Fruit fly (Drosophila melanogaster): Measurements from ENCODE around the gene CG43248.

Gene CG43248

dm6 chr3L:15509398-15509797, 21.9 kb downstream of the CG43248 start, which contains the start of the genes gdl and gdl-ORF39:
Gene gdl, plus strand, starts transcription at chr3L:15509445.
Gene gdl-ORF39, plus strand, starts transcription at chr3L:15509445.
- TF ChIP-seq CG9948 (tag; optimal IDR thresholded peaks at IDR 0.05) (no peak), CG15710 (tag; optimal IDR thresholded peaks at IDR 0.05) (no peak), Ets98B (GFP tag; IDR thresholded peaks at IDR 0.05) (no peak), Snoo (tag; optimal IDR thresholded peaks at IDR 0.05) (no peak), CG8301 (tag; optimal IDR thresholded peaks at IDR 0.05) (no peak), CG12605 (GFP tag; IDR thresholded peaks at IDR 0.05) (no peak), CG4496 (GFP tag; IDR thresholded peaks at IDR 0.05) (no peak), D1 (tag; optimal IDR thresholded peaks at IDR 0.05) (no peak)

dm6 chr3L:15508750-15509149, 22.5 kb downstream of the CG43248 start, which contains the start of gene Z600:
Gene Z600, plus strand, starts transcription at chr3L:15509061.
- TF ChIP-seq CG34367 (tag; optimal IDR thresholded peaks at IDR 0.05) (no peak), rn (GFP tag; IDR thresholded peaks at IDR 0.05) (no peak), CG15710 (tag; optimal IDR thresholded peaks at IDR 0.05) (no peak), gl (tag; optimal IDR thresholded peaks at IDR 0.05) (no peak), CG17806 (tag; optimal IDR thresholded peaks at IDR 0.05) (no peak), Snoo (tag; optimal IDR thresholded peaks at IDR 0.05) (no peak), fd96Ca (GFP tag; IDR thresholded peaks at IDR 0.05) (no peak), CG13204 (GFP tag; optimal IDR thresholded peaks at IDR 0.05) (no peak), CG14655 (GFP tag; optimal IDR thresholded peaks at IDR 0.05) (no peak), EcR (GFP tag; optimal IDR thresholded peaks at IDR 0.05) (no peak), CG8301 (tag; optimal IDR thresholded peaks at IDR 0.05) (no peak), CG12605 (GFP tag; IDR thresholded peaks at IDR 0.05) (no peak), D1 (tag; optimal IDR thresholded peaks at IDR 0.05) (no peak), Pif1A (GFP tag; optimal IDR thresholded peaks at IDR 0.05) (no peak), CG9948 (tag; optimal IDR thresholded peaks at IDR 0.05) (no peak)

dm6 chr3L:15508233-15508632, 23.0 kb downstream of the CG43248 start, which contains the start of gene CG7841:
Gene CG7841, minus strand, starts transcription at chr3L:15508252.
- peak; percentile 98 for TF ChIP-seq CG17806 (tag; optimal IDR thresholded peaks at IDR 0.05)
- TF ChIP-seq CG4496 (GFP tag; IDR thresholded peaks at IDR 0.05): peak; percentile 98
- TF ChIP-seq Ets98B (GFP tag; IDR thresholded peaks at IDR 0.05): peak; percentile 98
- peak; percentile 98 for TF ChIP-seq CG34367 (tag; optimal IDR thresholded peaks at IDR 0.05)
- peak; percentile 99 for TF ChIP-seq Pif1A (GFP tag; optimal IDR thresholded peaks at IDR 0.05)
- TF ChIP-seq Pif1B (GFP tag; optimal IDR thresholded peaks at IDR 0.05): peak; percentile 99
- TF ChIP-seq CG9948 (tag; optimal IDR thresholded peaks at IDR 0.05): peak; percentile 96
- peak; percentile 98 for TF ChIP-seq CG15710 (tag; optimal IDR thresholded peaks at IDR 0.05)
- no peak; the same call in 2 of the 3 replicates for TF ChIP-seq fd96Ca (GFP tag; IDR thresholded peaks at IDR 0.05)
- TF ChIP-seq gl (tag; optimal IDR thresholded peaks at IDR 0.05): peak; percentile 98
- TF ChIP-seq CG8159 (tag; optimal IDR thresholded peaks at IDR 0.05): peak; percentile 98
- TF ChIP-seq D1 (tag; optimal IDR thresholded peaks at IDR 0.05): peak; percentile 97
- TF ChIP-seq CG32121 (GFP tag; IDR thresholded peaks at IDR 0.05): peak; percentile 97
- TF ChIP-seq CG12605 (GFP tag; IDR thresholded peaks at IDR 0.05): peak; percentile 97
- peak; percentile 99 for TF ChIP-seq Snoo (tag; optimal IDR thresholded peaks at IDR 0.05)
- TF ChIP-seq CG13204 (GFP tag; optimal IDR thresholded peaks at IDR 0.05): peak; percentile 95
- peak; percentile 98 for TF ChIP-seq CG8301 (tag; optimal IDR thresholded peaks at IDR 0.05)
- no peak for TF ChIP-seq CG10348 (GFP tag; IDR thresholded peaks at IDR 0.05)
- TF ChIP-seq CG14655 (GFP tag; optimal IDR thresholded peaks at IDR 0.05): peak; percentile 97
- no peak; the same call in 1 of the 2 replicates for TF ChIP-seq rn (GFP tag; IDR thresholded peaks at IDR 0.05)
- peak; percentile 92 for TF ChIP-seq EcR (GFP tag; optimal IDR thresholded peaks at IDR 0.05)

dm6 chr3L:15507148-15507896, 24.0 kb downstream of the CG43248 start:
- TF ChIP-seq EcR (GFP tag; optimal IDR thresholded peaks at IDR 0.05): peak; percentile 66
- no peak for TF ChIP-seq Pif1B (GFP tag; optimal IDR thresholded peaks at IDR 0.05)
- TF ChIP-seq CG8159 (tag; optimal IDR thresholded peaks at IDR 0.05): no peak
- TF ChIP-seq CG32121 (GFP tag; IDR thresholded peaks at IDR 0.05): 0 out of 2 replicates have a peak, but pooled peaks have one; percentile 28

dm6 chr3L:15506174-15506926, 24.9 kb downstream of the CG43248 start:
- TF ChIP-seq CG10348 (GFP tag; IDR thresholded peaks at IDR 0.05) (no peak), CG4496 (GFP tag; IDR thresholded peaks at IDR 0.05) (no peak), CG17806 (tag; optimal IDR thresholded peaks at IDR 0.05) (no peak), CG14655 (GFP tag; optimal IDR thresholded peaks at IDR 0.05) (no peak), fd96Ca (GFP tag; IDR thresholded peaks at IDR 0.05) (no peak), CG13204 (GFP tag; optimal IDR thresholded peaks at IDR 0.05) (no peak)

- TF ChIP-seq CG34367 (tag; optimal IDR thresholded peaks at IDR 0.05): no peak
- TF ChIP-seq CG8301 (tag; optimal IDR thresholded peaks at IDR 0.05): no peak
- no peak for TF ChIP-seq CG4496 (GFP tag; IDR thresholded peaks at IDR 0.05)
- no peak for TF ChIP-seq Ets98B (GFP tag; IDR thresholded peaks at IDR 0.05)
- TF ChIP-seq Pif1B (GFP tag; optimal IDR thresholded peaks at IDR 0.05): no peak
- TF ChIP-seq CG13204 (GFP tag; optimal IDR thresholded peaks at IDR 0.05): no peak
- TF ChIP-seq rn (GFP tag; IDR thresholded peaks at IDR 0.05): no peak
- no peak for TF ChIP-seq CG10348 (GFP tag; IDR thresholded peaks at IDR 0.05)
- TF ChIP-seq Pif1A (GFP tag; optimal IDR thresholded peaks at IDR 0.05): no peak
- no peak for TF ChIP-seq CG12605 (GFP tag; IDR thresholded peaks at IDR 0.05)
- TF ChIP-seq CG14655 (GFP tag; optimal IDR thresholded peaks at IDR 0.05): no peak
- no peak for TF ChIP-seq fd96Ca (GFP tag; IDR thresholded peaks at IDR 0.05)
- no peak for TF ChIP-seq CG17806 (tag; optimal IDR thresholded peaks at IDR 0.05)
Measured at dm6 chr3L:15504687-15505086, 26.6 kb downstream of the CG43248 start, which contains the start of gene CG7857. Gene CG7857, minus strand, starts transcription at chr3L:15504894.
